Worm (Caenorhabditis elegans) whole organism, midembryonic: ENCODE data around the gene F56D1.1.
A peak's percentile ranks its signal among the peaks of the same experiment; 100 is the strongest.

ENCODE experiments used
- T22C8.4 ChIP-seq: fragments of 200-800 bp; sonication (Bioruptor generic); IDR thresholded peaks from 2 replicates; pipeline ENCODE4 v1.3.6; 2022; ENCODE audit warnings: missing genetic modification characterization, missing compliant biosample characterization
- cog-1 ChIP-seq: sonication (generic microtip); optimal IDR thresholded peaks from 2 replicates; lab custom pipeline; 2016; ENCODE audit warnings: missing genetic modification characterization, missing compliant biosample characterization
- flt-1 ChIP-seq: fragments of 200-800 bp; sonication (Bioruptor generic); IDR thresholded peaks from 2 replicates; pipeline ENCODE4 v1.3.6; 2022; ENCODE audit warnings: missing genetic modification characterization, missing compliant biosample characterization
- klf-2 ChIP-seq: fragments of 200-800 bp; sonication (Bioruptor generic); conservative IDR thresholded peaks from 2 replicates; pipeline ENCODE4 v1.3.6; 2022; ENCODE audit warnings: missing genetic modification reagents, missing genetic modification characterization, missing compliant biosample characterization
- med-1 ChIP-seq: sonication (generic microtip); optimal IDR thresholded peaks from 2 replicates; lab custom pipeline; 2017; ENCODE audit warnings: missing genetic modification characterization, mild to moderate bottlenecking, missing compliant biosample characterization, antibody characterized with exemption, missing genetic modification reagents; ENCODE audit not compliant: insufficient read depth
- ref-1 ChIP-seq: fragments of 200-800 bp; sonication (Bioruptor generic); conservative IDR thresholded peaks from 2 replicates; pipeline ENCODE4 v1.3.6; 2022; ENCODE audit warnings: missing genetic modification reagents, missing genetic modification characterization, missing compliant biosample characterization
- tab-1 ChIP-seq: fragments of 200-800 bp; sonication (Bioruptor generic); IDR thresholded peaks from 2 replicates; pipeline ENCODE4 v1.3.6; 2022; ENCODE audit warnings: missing genetic modification characterization, missing compliant biosample characterization
- ztf-23 ChIP-seq: fragments of 200-800 bp; sonication (Bioruptor generic); IDR thresholded peaks from 2 replicates; pipeline ENCODE4 v1.3.6; 2022; ENCODE audit warnings: missing genetic modification reagents, missing genetic modification characterization, missing compliant biosample characterization
- ztf-29 ChIP-seq: fragments of 200-800 bp; sonication (Bioruptor generic); IDR thresholded peaks from 2 replicates; pipeline ENCODE4 v1.3.6; 2022; ENCODE audit warnings: missing genetic modification reagents, missing genetic modification characterization, missing compliant biosample characterization

Gene F56D1.1

ce11 chrII:5451278-5451677 is 27.1 kb upstream of the F56D1.1 start:
- TF ChIP-seq flt-1 (GFP tag; lab: Robert Waterston, UW) = no peak
- no peak for TF ChIP-seq tab-1 (GFP tag; lab: Robert Waterston, UW)
- TF ChIP-seq med-1 (GFP tag; lab: Kevin White, UChicago) = no peak
- no peak for TF ChIP-seq ztf-29 (GFP tag; lab: Robert Waterston, UW)
- TF ChIP-seq ztf-23 = no peak
- no peak for TF ChIP-seq T22C8.4 (GFP tag; lab: Robert Waterston, UW)
- TF ChIP-seq cog-1 (tag; lab: Kevin White, UChicago) = no peak
- no peak for TF ChIP-seq klf-2 (GFP tag; lab: Robert Waterston, UW)
- TF ChIP-seq ref-1 (GFP tag; lab: Robert Waterston, UW) = no peak

- TF ChIP-seq T22C8.4 (GFP tag; lab: Robert Waterston, UW) (no peak), ztf-23 (no peak), cog-1 (tag; lab: Kevin White, UChicago) (no peak), ztf-29 (GFP tag; lab: Robert Waterston, UW) (no peak), ref-1 (GFP tag; lab: Robert Waterston, UW) (no peak), tab-1 (GFP tag; lab: Robert Waterston, UW) (no peak), flt-1 (GFP tag; lab: Robert Waterston, UW) (no peak), klf-2 (GFP tag; lab: Robert Waterston, UW) (no peak), med-1 (GFP tag; lab: Kevin White, UChicago) (no peak)
Measured at ce11 chrII:5453547-5453946, 24.9 kb upstream of the F56D1.1 start, which contains the start of gene dhs-5. Gene dhs-5, plus strand, starts transcription at chrII:5453847.

- TF ChIP-seq tab-1 (GFP tag; lab: Robert Waterston, UW) (no peak), klf-2 (GFP tag; lab: Robert Waterston, UW) (no peak)
Measured at ce11 chrII:5455650-5456355, 22.6 kb upstream of the F56D1.1 start, which contains the start of gene daz-1. Gene daz-1, plus strand, starts transcription at chrII:5456305.

ce11 chrII:5458683-5459410 is 19.6 kb upstream of the F56D1.1 start:
- TF ChIP-seq ref-1 (GFP tag; lab: Robert Waterston, UW) = no peak
- TF ChIP-seq ztf-23 = no peak
- no peak for TF ChIP-seq med-1 (GFP tag; lab: Kevin White, UChicago)
- TF ChIP-seq ztf-29 (GFP tag; lab: Robert Waterston, UW) = no peak
- TF ChIP-seq T22C8.4 (GFP tag; lab: Robert Waterston, UW) = no peak
- TF ChIP-seq cog-1 (tag; lab: Kevin White, UChicago) = no peak
- TF ChIP-seq tab-1 (GFP tag; lab: Robert Waterston, UW) = no peak
- no peak for TF ChIP-seq klf-2 (GFP tag; lab: Robert Waterston, UW)
- TF ChIP-seq flt-1 (GFP tag; lab: Robert Waterston, UW) = no peak

ce11 chrII:5459534-5459933 is 18.9 kb upstream of the F56D1.1 start:
- no peak for TF ChIP-seq cog-1 (tag; lab: Kevin White, UChicago)
- TF ChIP-seq T22C8.4 (GFP tag; lab: Robert Waterston, UW) = no peak
- TF ChIP-seq ztf-29 (GFP tag; lab: Robert Waterston, UW) = no peak
- TF ChIP-seq flt-1 (GFP tag; lab: Robert Waterston, UW) = no peak
- TF ChIP-seq med-1 (GFP tag; lab: Kevin White, UChicago) = no peak

- TF ChIP-seq med-1 (GFP tag; lab: Kevin White, UChicago) (no peak), T22C8.4 (GFP tag; lab: Robert Waterston, UW) (peak; percentile 72), ztf-23 (no peak), cog-1 (tag; lab: Kevin White, UChicago) (peak; percentile 16), ref-1 (GFP tag; lab: Robert Waterston, UW) (no peak), klf-2 (GFP tag; lab: Robert Waterston, UW) (no peak), tab-1 (GFP tag; lab: Robert Waterston, UW) (no peak), flt-1 (GFP tag; lab: Robert Waterston, UW) (no peak), ztf-29 (GFP tag; lab: Robert Waterston, UW) (no peak)
Measured at ce11 chrII:5460911-5461310, 17.5 kb upstream of the F56D1.1 start.

ce11 chrII:5463692-5464300 is 14.6 kb upstream of the F56D1.1 start:
- TF ChIP-seq ref-1 (GFP tag; lab: Robert Waterston, UW) = no peak
- TF ChIP-seq med-1 (GFP tag; lab: Kevin White, UChicago) = no peak
- TF ChIP-seq klf-2 (GFP tag; lab: Robert Waterston, UW) = no peak
- TF ChIP-seq flt-1 (GFP tag; lab: Robert Waterston, UW) = no peak
- no peak for TF ChIP-seq ztf-29 (GFP tag; lab: Robert Waterston, UW)
- TF ChIP-seq cog-1 (tag; lab: Kevin White, UChicago) = no peak
- no peak for TF ChIP-seq tab-1 (GFP tag; lab: Robert Waterston, UW)
- TF ChIP-seq ztf-23 = no peak
- TF ChIP-seq T22C8.4 (GFP tag; lab: Robert Waterston, UW) = no peak

ce11 chrII:5465729-5466408 is 12.5 kb upstream of the F56D1.1 start, which contains the start of gene clr-1:
Gene clr-1, plus strand, starts transcription at chrII:5466358.
- TF ChIP-seq tab-1 (GFP tag; lab: Robert Waterston, UW) = no peak
